Worm (Caenorhabditis elegans) whole organism, young adult: ENCODE measurements around the gene W09C2.9.

Experiments used
- B0019.2 ChIP-seq: fragments of 200-800 bp; sonication (Bioruptor generic); conservative IDR thresholded peaks from 2 replicates; pipeline ENCODE4 v1.3.6; 2022; ENCODE audit warnings: missing genetic modification reagents, missing genetic modification characterization, missing compliant biosample characterization
- D2030.7 ChIP-seq: fragments of 200-800 bp; sonication (Bioruptor generic); IDR thresholded peaks from 2 replicates; pipeline ENCODE4 v1.3.6; 2022; ENCODE audit warnings: missing genetic modification reagents, missing genetic modification characterization, missing compliant biosample characterization
- Y53G8AR.9 ChIP-seq: fragments of 200-800 bp; sonication (Bioruptor generic); conservative IDR thresholded peaks from 2 replicates; pipeline ENCODE4 v1.3.6; 2022; ENCODE audit warnings: missing genetic modification reagents, missing genetic modification characterization, missing compliant biosample characterization
- madf-6 ChIP-seq: fragments of 200-800 bp; sonication (Bioruptor generic); IDR thresholded peaks from 2 replicates; pipeline ENCODE4 v1.3.6; 2022; ENCODE audit warnings: missing genetic modification reagents, missing genetic modification characterization, missing compliant biosample characterization
- mel-28 ChIP-seq: sonication (generic microtip); optimal IDR thresholded peaks from 2 replicates; lab custom pipeline; 2016; ENCODE audit warnings: borderline replicate concordance, mild to moderate bottlenecking, missing genetic modification characterization, missing compliant biosample characterization
- nfyb-1 ChIP-seq: fragments of 200-800 bp; sonication (Bioruptor generic); IDR thresholded peaks from 2 replicates; pipeline ENCODE4 v1.3.6; 2022; ENCODE audit warnings: missing genetic modification reagents, missing genetic modification characterization, missing compliant biosample characterization
- pha-4 ChIP-seq: fragments of 150-350 bp; sonication (generic microtip); optimal IDR thresholded peaks from 2 replicates; lab custom pipeline; 2014; ENCODE audit warnings: missing biosample characterization, missing genetic modification reagents, missing genetic modification characterization
- snpc-4 ChIP-seq, 5 experiments: fragments of 150-350 bp in 1 of 5; sonication (generic microtip) in 4 of 5; optimal IDR thresholded peaks; 2 replicates each; lab custom pipeline; 2014 to 2018; ENCODE audit warnings: missing genetic modification characterization in 5 of 5, missing biosample characterization in 3 of 5, antibody characterized with exemption in 2 of 5, mild to moderate bottlenecking in 2 of 5, missing compliant biosample characterization in 2 of 5, missing genotype in 2 of 5, moderate library complexity in 2 of 5, missing genetic modification reagents in 1 of 5
- somi-1 ChIP-seq: fragments of 200-800 bp; sonication (Bioruptor generic); optimal IDR thresholded peaks from 2 replicates; lab custom pipeline; 2018; ENCODE audit warnings: mild to moderate bottlenecking, missing genetic modification characterization, missing compliant biosample characterization
- tbx-9 ChIP-seq: sonication (generic microtip); optimal IDR thresholded peaks from 2 replicates; lab custom pipeline; 2016; ENCODE audit warnings: borderline replicate concordance, missing genetic modification characterization, inconsistent platforms, missing compliant biosample characterization
- unc-62 ChIP-seq: fragments of 150-350 bp; optimal IDR thresholded peaks from 2 replicates; lab custom pipeline; 2014; ENCODE audit warnings: missing biosample characterization, missing genetic modification reagents, missing genetic modification characterization

ce11 chrIV:9631579-9631978, 8.4 kb upstream of the W09C2.9 start:
- TF ChIP-seq pha-4 (tag; lab: Kevin White, UChicago) (no peak), unc-62 (no peak), snpc-4 (GFP tag; optimal IDR thresholded peaks at IDR 0.05; lab: Kevin White, UChicago) (no peak), snpc-4 (tag; optimal IDR thresholded peaks at IDR 0.05; lab: Kevin White, UChicago) (no peak), tbx-9 (tag; lab: Kevin White, UChicago) (no peak), Y53G8AR.9 (GFP tag; lab: Robert Waterston, UW) (no peak), D2030.7 (no peak), madf-6 (no peak), mel-28 (tag; lab: Kevin White, UChicago) (no peak), somi-1 (no peak), B0019.2 (GFP tag; lab: Robert Waterston, UW) (no peak), nfyb-1 (GFP tag; lab: Robert Waterston, UW) (no peak)
